Worm (Caenorhabditis elegans) whole organism, L2 larva: Measurements from ENCODE around the gene Y66D12A.13.

ENCODE experiments used
- lin-11 ChIP-seq: fragments of 150-350 bp; sonication (generic microtip); optimal IDR thresholded peaks from 2 replicates; lab custom pipeline; 2014; ENCODE audit warnings: missing biosample characterization, missing genetic modification characterization, inconsistent platforms, mixed read lengths
- lsy-2 ChIP-seq, 2 experiments: fragments of 150-350 bp in 1 of 2; sonication (generic microtip) in 1 of 2; optimal IDR thresholded peaks; 2 replicates each; lab custom pipeline; 2014 to 2017; ENCODE audit warnings: missing biosample characterization in 2 of 2, missing genetic modification characterization in 2 of 2
- nhr-237 ChIP-seq: fragments of 150-350 bp; optimal IDR thresholded peaks from 2 replicates; lab custom pipeline; 2014; ENCODE audit warnings: missing biosample characterization, missing genetic modification characterization
- nhr-77 ChIP-seq: fragments of 150-350 bp; optimal IDR thresholded peaks from 2 replicates; lab custom pipeline; 2014; ENCODE audit warnings: missing biosample characterization, missing genetic modification characterization
- snpc-4 ChIP-seq: fragments of 150-350 bp; optimal IDR thresholded peaks from 2 replicates; lab custom pipeline; 2014; ENCODE audit warnings: missing biosample characterization, missing genetic modification characterization
- unc-62 ChIP-seq: fragments of 150-350 bp; optimal IDR thresholded peaks from 2 replicates; lab custom pipeline; 2014; ENCODE audit warnings: missing biosample characterization, missing genetic modification reagents, missing genetic modification characterization
- ztf-4 ChIP-seq: fragments of 150-350 bp; optimal IDR thresholded peaks from 2 replicates; lab custom pipeline; 2014; ENCODE audit warnings: missing biosample characterization, missing genetic modification characterization

- TF ChIP-seq lin-11 (tag; lab: Kevin White, UChicago) (no peak), nhr-237 (no peak), snpc-4 (tag; lab: Kevin White, UChicago) (no peak), ztf-4 (tag; lab: Kevin White, UChicago) (no peak), nhr-77 (tag; lab: Kevin White, UChicago) (no peak), lsy-2 (tag; optimal IDR thresholded peaks at IDR 0.05; lab: Kevin White, UChicago) (no peak), unc-62 (GFP tag; lab: Kevin White, UChicago) (no peak)
These were observed 38.0 kb upstream of the Y66D12A.13 start for ce11 chrIII:11510120-11510519.
